Worm (Caenorhabditis elegans) whole organism, L2 larva: ENCODE measurements around the gene arp-11.

ENCODE experiments used
- blmp-1 ChIP-seq: sonication (generic microtip); optimal IDR thresholded peaks from 2 replicates; lab custom pipeline; 2017; ENCODE audit warnings: missing genetic modification characterization, mild to moderate bottlenecking, missing compliant biosample characterization, antibody characterized with exemption, moderate library complexity; ENCODE audit not compliant: insufficient read depth
- dmd-4 ChIP-seq: sonication (generic microtip); optimal IDR thresholded peaks from 2 replicates; lab custom pipeline; 2017; ENCODE audit warnings: missing biosample characterization, missing genetic modification characterization
- nhr-10 ChIP-seq: sonication (generic microtip); optimal IDR thresholded peaks from 2 replicates; lab custom pipeline; 2017; ENCODE audit warnings: missing biosample characterization, missing genetic modification characterization
- nhr-11 ChIP-seq: fragments of 150-350 bp; optimal IDR thresholded peaks from 2 replicates; lab custom pipeline; 2014; ENCODE audit warnings: missing biosample characterization, missing genetic modification characterization
- nhr-129 ChIP-seq: fragments of 150-350 bp; optimal IDR thresholded peaks from 2 replicates; lab custom pipeline; 2014; ENCODE audit warnings: missing biosample characterization, missing genetic modification characterization
- nhr-6 ChIP-seq: fragments of 150-350 bp; optimal IDR thresholded peaks from 2 replicates; lab custom pipeline; 2014; ENCODE audit warnings: missing biosample characterization, missing genetic modification characterization

- no peak for TF ChIP-seq nhr-10 (tag; lab: Kevin White, UChicago)
- no peak for TF ChIP-seq nhr-6 (tag; lab: Kevin White, UChicago)
- no peak for TF ChIP-seq blmp-1 (tag; lab: Kevin White, UChicago)
- no peak for TF ChIP-seq dmd-4 (tag; lab: Kevin White, UChicago)
- no peak for TF ChIP-seq nhr-11 (tag; lab: Kevin White, UChicago)
- TF ChIP-seq nhr-129 (tag; lab: Kevin White, UChicago), result no peak
These were observed 20.3 kb downstream of the arp-11 start, which contains the start of gene atic-1 for ce11 chrIV:7881726-7882125.
